Fruit fly (Drosophila melanogaster) whole organism, prepupa: ENCODE measurements around the gene CG5001.

Experiments
- Blimp-1 ChIP-seq: fragments of 200-800 bp; sonication (Bioruptor generic); optimal IDR thresholded peaks from 3 replicates; lab custom pipeline; 2017; ENCODE audit warnings: missing biosample characterization, missing genetic modification characterization, mild to moderate bottlenecking, moderate library complexity, missing genetic modification reagents
- CG10669 ChIP-seq: fragments of 200-800 bp; sonication (Bioruptor generic); optimal IDR thresholded peaks from 3 replicates; lab custom pipeline; 2018; ENCODE audit warnings: missing biosample characterization, mild to moderate bottlenecking, missing genetic modification characterization, moderate library complexity
- CG15336 ChIP-seq: fragments of 200-800 bp; sonication (Bioruptor generic); IDR thresholded peaks from 2 replicates; pipeline ENCODE4 v1.3.6; 2022; ENCODE audit warnings: missing biosample characterization, missing genetic modification characterization
- CG1621 ChIP-seq: fragments of 200-800 bp; sonication (Bioruptor generic); optimal IDR thresholded peaks from 3 replicates; lab custom pipeline; 2018; ENCODE audit warnings: missing biosample characterization, mild to moderate bottlenecking, missing genetic modification characterization
- CG3032 ChIP-seq: fragments of 200-800 bp; optimal IDR thresholded peaks from 2 replicates; lab custom pipeline; 2019; ENCODE audit warnings: missing biosample characterization, mild to moderate bottlenecking, missing genetic modification characterization, moderate library complexity
- CG32006 ChIP-seq: fragments of 200-800 bp; sonication (Bioruptor generic); optimal IDR thresholded peaks from 3 replicates; lab custom pipeline; 2017; ENCODE audit warnings: missing biosample characterization, mild to moderate bottlenecking, missing genetic modification characterization
- CG34406 ChIP-seq: fragments of 200-800 bp; sonication (Bioruptor generic); optimal IDR thresholded peaks from 3 replicates; lab custom pipeline; 2016; ENCODE audit warnings: missing biosample characterization, missing genetic modification characterization
- CG3919 ChIP-seq: fragments of 200-800 bp; sonication (Bioruptor generic); optimal IDR thresholded peaks from 3 replicates; lab custom pipeline; 2016; ENCODE audit warnings: missing biosample characterization, missing genetic modification characterization
- CG4318 ChIP-seq: fragments of 200-800 bp; sonication (Bioruptor generic); optimal IDR thresholded peaks from 3 replicates; lab custom pipeline; 2017; ENCODE audit warnings: missing biosample characterization, mild to moderate bottlenecking, missing genetic modification characterization
- CG6163 ChIP-seq: fragments of 200-800 bp; sonication (Bioruptor generic); IDR thresholded peaks from 3 replicates; pipeline ENCODE4 v1.3.6; 2022; ENCODE audit warnings: missing biosample characterization, missing genetic modification characterization
- CG6276 ChIP-seq: fragments of 200-800 bp; sonication (Bioruptor generic); optimal IDR thresholded peaks from 2 replicates; lab custom pipeline; 2017; ENCODE audit warnings: missing biosample characterization, mild to moderate bottlenecking, missing genetic modification characterization
- CG6854 ChIP-seq: fragments of 200-800 bp; sonication (Bioruptor generic); optimal IDR thresholded peaks from 2 replicates; lab custom pipeline; 2017; ENCODE audit warnings: missing biosample characterization, mild to moderate bottlenecking, missing genetic modification characterization
- CG8119 ChIP-seq: fragments of 200-800 bp; sonication (Bioruptor generic); IDR thresholded peaks from 3 replicates; pipeline ENCODE4 v1.3.6; 2022; ENCODE audit warnings: missing biosample characterization, missing genetic modification characterization
- CG8319 ChIP-seq: fragments of 200-800 bp; sonication (Bioruptor generic); optimal IDR thresholded peaks from 3 replicates; lab custom pipeline; 2016; ENCODE audit warnings: missing biosample characterization, missing genetic modification characterization
- CG8632 ChIP-seq: fragments of 200-800 bp; sonication (Bioruptor generic); optimal IDR thresholded peaks from 3 replicates; lab custom pipeline; 2016; ENCODE audit warnings: missing biosample characterization, missing genetic modification characterization
- Eip75B ChIP-seq: fragments of 200-800 bp; sonication (Bioruptor generic); optimal IDR thresholded peaks from 3 replicates; lab custom pipeline; 2016; ENCODE audit warnings: missing biosample characterization, missing genetic modification characterization
- Eip78C ChIP-seq: fragments of 200-800 bp; sonication (Bioruptor generic); peaks from one replicate; lab custom pipeline; 2016; ENCODE audit warnings: missing biosample characterization, missing genetic modification characterization
- Ets21C ChIP-seq: fragments of 200-800 bp; sonication (Bioruptor generic); optimal IDR thresholded peaks from 3 replicates; lab custom pipeline; 2016; ENCODE audit warnings: missing biosample characterization, missing genetic modification characterization
- Gug ChIP-seq: fragments of 200-800 bp; sonication (Bioruptor generic); IDR thresholded peaks from 2 replicates; pipeline ENCODE4 v1.3.6; 2022; ENCODE audit warnings: missing biosample characterization, missing genetic modification characterization
- Hr38 ChIP-seq: sonication (Bioruptor generic); optimal IDR thresholded peaks from 2 replicates; lab custom pipeline; 2016; ENCODE audit warnings: missing biosample characterization, missing genetic modification characterization
- Hr39 ChIP-seq: fragments of 200-800 bp; sonication (Bioruptor generic); optimal IDR thresholded peaks from 2 replicates; lab custom pipeline; 2016; ENCODE audit warnings: missing biosample characterization, missing genetic modification characterization
- Hr4 ChIP-seq: fragments of 200-800 bp; sonication (Bioruptor generic); optimal IDR thresholded peaks from 3 replicates; lab custom pipeline; 2016; ENCODE audit warnings: missing biosample characterization, missing genetic modification characterization
- Lpt ChIP-seq: fragments of 200-800 bp; sonication (Bioruptor generic); optimal IDR thresholded peaks from 3 replicates; lab custom pipeline; 2016; ENCODE audit warnings: missing biosample characterization, missing genetic modification characterization
- Met ChIP-seq: fragments of 200-800 bp; sonication (Bioruptor generic); optimal IDR thresholded peaks from 3 replicates; lab custom pipeline; 2016; ENCODE audit warnings: missing biosample characterization, missing genetic modification characterization
- cyc ChIP-seq: fragments of 200-800 bp; sonication (Bioruptor generic); optimal IDR thresholded peaks from 3 replicates; lab custom pipeline; 2016; ENCODE audit warnings: missing biosample characterization, missing genetic modification characterization
- dac ChIP-seq: fragments of 200-800 bp; sonication (Bioruptor generic); optimal IDR thresholded peaks from 2 replicates; lab custom pipeline; 2017; ENCODE audit warnings: missing biosample characterization, mild to moderate bottlenecking, missing genetic modification characterization
- dsx ChIP-seq: fragments of 200-800 bp; optimal IDR thresholded peaks from 3 replicates; lab custom pipeline; 2019; ENCODE audit warnings: missing biosample characterization, mild to moderate bottlenecking, missing genetic modification characterization, moderate library complexity; ENCODE audit not compliant: poor library complexity, severe bottlenecking
- esn ChIP-seq: fragments of 200-800 bp; sonication (Bioruptor generic); optimal IDR thresholded peaks from 2 replicates; lab custom pipeline; 2016; ENCODE audit warnings: missing biosample characterization, mild to moderate bottlenecking, missing genetic modification characterization, moderate library complexity
- fd85E ChIP-seq: fragments of 200-800 bp; sonication (Bioruptor generic); optimal IDR thresholded peaks from 3 replicates; lab custom pipeline; 2016; ENCODE audit warnings: missing biosample characterization, missing genetic modification characterization
- net ChIP-seq: fragments of 200-800 bp; sonication (Bioruptor generic); optimal IDR thresholded peaks from 3 replicates; lab custom pipeline; 2016; ENCODE audit warnings: missing biosample characterization, missing genetic modification characterization
- salr ChIP-seq, 2 experiments: fragments of 200-800 bp; sonication (Bioruptor generic); optimal IDR thresholded peaks; 3 replicates each; lab custom pipeline; 2016 to 2018; ENCODE audit warnings: missing biosample characterization in 2 of 2, missing genetic modification characterization in 2 of 2, mild to moderate bottlenecking in 1 of 2
- ss ChIP-seq, 2 experiments: fragments of 200-800 bp; sonication (Bioruptor generic); optimal IDR thresholded peaks; 2 replicates in 1 of 2; 3 replicates in 1 of 2; lab custom pipeline; 2017 to 2018; ENCODE audit warnings: mild to moderate bottlenecking in 2 of 2, missing biosample characterization in 2 of 2, missing genetic modification characterization in 2 of 2, moderate library complexity in 1 of 2
- svp ChIP-seq: fragments of 200-800 bp; sonication (Bioruptor generic); peaks from one replicate; lab custom pipeline; 2016; ENCODE audit warnings: missing biosample characterization, missing genetic modification characterization
- topi ChIP-seq: fragments of 200-800 bp; sonication (Bioruptor generic); optimal IDR thresholded peaks from 3 replicates; lab custom pipeline; 2016; ENCODE audit warnings: missing biosample characterization, missing genetic modification characterization
- vri ChIP-seq: fragments of 200-800 bp; sonication (Bioruptor generic); optimal IDR thresholded peaks from 3 replicates; lab custom pipeline; 2016; ENCODE audit warnings: missing biosample characterization, mild to moderate bottlenecking, missing genetic modification characterization

CG5001 gene

DNA sequence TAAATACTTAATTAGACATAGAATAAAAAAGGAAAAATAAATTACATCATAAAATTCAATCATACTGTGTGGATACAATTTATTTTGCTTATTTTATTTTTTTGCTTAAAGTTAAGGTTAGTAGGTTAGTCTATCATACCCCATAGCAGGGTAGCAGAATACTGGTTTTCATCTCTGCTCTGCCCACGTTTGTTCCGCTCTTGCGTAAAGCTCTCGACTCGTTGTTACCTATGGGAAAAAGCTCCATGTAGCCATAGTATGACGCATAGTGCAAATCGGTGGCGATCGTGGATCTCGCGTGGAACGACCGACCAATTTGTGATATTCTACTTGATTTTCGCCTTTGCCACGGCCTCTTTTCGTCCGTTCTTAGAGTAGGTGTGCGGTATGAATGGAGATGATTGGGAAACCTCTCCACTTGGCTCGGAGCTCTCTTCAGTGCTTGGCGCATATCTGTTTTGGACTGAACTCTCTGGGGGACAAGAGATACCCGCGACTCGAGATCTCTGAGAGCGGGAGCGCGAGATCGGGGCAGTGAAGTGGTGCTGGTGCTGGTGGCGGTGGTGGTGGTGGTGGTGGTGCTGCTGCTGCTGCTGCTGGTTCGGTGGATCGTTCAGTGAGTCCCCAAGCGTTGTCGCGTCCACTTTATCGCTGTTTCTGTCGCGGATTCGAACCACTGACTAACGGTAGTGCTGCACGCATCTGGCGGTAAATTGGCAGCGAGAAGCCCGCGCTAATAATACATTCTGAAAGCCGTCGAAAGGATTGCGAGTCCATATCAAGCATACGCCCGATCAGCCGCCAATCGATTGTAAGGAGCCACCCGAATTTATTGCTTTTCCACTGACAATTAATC is at the start of gene CG5001 (continued):
- TF ChIP-seq CG1621 (tag; lab: Kevin White, UChicago): peak; percentile 44
- peak; percentile 88 for TF ChIP-seq CG8119 (GFP tag; lab: Robert Waterston, UW)
- peak; percentile 84 for TF ChIP-seq CG3032
- no peak for TF ChIP-seq Blimp-1 (GFP tag; lab: Kevin White, UChicago)
- no peak for TF ChIP-seq vri (GFP tag; lab: Kevin White, UChicago)
- no peak for TF ChIP-seq Ets21C
- peak; percentile 83 for TF ChIP-seq CG3919 (GFP tag; lab: Kevin White, UChicago)
- peak; percentile 22 for TF ChIP-seq dac
- TF ChIP-seq CG8319: peak; percentile 49
- TF ChIP-seq, all 60 proteins: peak for 35

DNA sequence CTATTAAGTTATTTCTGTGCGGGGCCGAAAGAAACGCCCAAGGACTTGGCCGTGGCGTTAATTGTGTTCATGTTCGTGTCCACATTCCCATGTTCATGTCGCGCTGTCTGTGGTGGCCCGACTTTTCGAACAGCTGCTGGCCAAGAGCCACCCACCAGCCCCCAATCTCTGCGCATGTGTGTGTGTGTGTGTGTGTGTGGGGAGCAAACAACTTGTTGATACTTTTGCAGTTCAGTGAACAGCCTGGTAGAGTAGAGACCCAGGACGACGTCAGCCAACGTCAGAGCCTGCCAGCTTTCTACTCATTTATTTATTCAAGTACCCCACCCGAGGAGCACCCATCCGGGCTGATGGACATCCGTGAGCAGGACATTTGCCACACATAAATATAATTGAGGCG is 48.6 kb upstream of the CG5001 start:
- TF ChIP-seq dsx (GFP tag; lab: Kevin White, UChicago): no peak
- TF ChIP-seq Lpt (GFP tag; lab: Kevin White, UChicago): no peak

DNA sequence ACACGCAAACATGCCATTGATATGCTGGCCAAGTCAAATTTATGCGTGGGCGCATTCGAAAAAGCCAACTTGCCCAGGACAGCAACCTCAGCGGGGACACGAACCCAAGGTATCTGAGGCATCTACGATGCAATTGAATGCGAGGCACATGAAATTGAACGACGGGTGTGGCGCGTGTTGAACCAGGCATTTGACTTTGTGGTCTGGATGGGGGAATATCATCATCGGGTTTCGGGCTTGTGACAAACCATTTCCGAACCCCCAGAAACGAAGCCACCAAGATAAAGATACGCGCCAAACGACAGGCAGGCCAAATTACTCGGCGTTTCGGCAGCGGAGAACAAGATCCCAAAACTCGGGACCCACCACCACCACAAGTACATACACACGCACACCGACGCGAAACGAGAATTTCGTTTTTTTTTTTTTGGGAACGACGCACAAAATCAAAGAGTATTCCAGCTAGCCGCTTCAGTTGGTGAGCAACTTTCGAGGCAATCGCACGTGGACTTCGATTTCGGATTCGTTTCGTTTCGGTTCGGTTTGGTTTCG is 42.8 kb upstream of the CG5001 start, which contains the start of gene MFS3:
Gene MFS3 (plus strand): TSS at position 472 of the 552 bp plus-strand sequence.
- no peak for TF ChIP-seq CG4318 (GFP tag; lab: Kevin White, UChicago)
- TF ChIP-seq Ets21C: no peak
- TF ChIP-seq Eip78C (GFP tag; lab: Kevin White, UChicago): peak; percentile 62
- no peak for TF ChIP-seq CG8119 (GFP tag; lab: Robert Waterston, UW)
- no peak for TF ChIP-seq Hr39 (GFP tag; lab: Kevin White, UChicago)
- no peak for TF ChIP-seq salr (GFP tag; optimal IDR thresholded peaks at IDR 0.05; lab: Kevin White, UChicago)
- TF ChIP-seq CG34406: no peak
- TF ChIP-seq cyc (GFP tag; lab: Kevin White, UChicago): no peak
- no peak for TF ChIP-seq Gug (GFP tag; lab: Robert Waterston, UW)
- TF ChIP-seq fd85E (GFP tag; lab: Kevin White, UChicago): peak; percentile 34
- TF ChIP-seq Eip75B (GFP tag; lab: Kevin White, UChicago): peak; percentile 54
- TF ChIP-seq topi: no peak
- peak; percentile 89 for TF ChIP-seq CG6276 (GFP tag; lab: Kevin White, UChicago)
- TF ChIP-seq vri (GFP tag; lab: Kevin White, UChicago): peak; percentile 48
- 0 out of 2 replicates have a peak, but pooled peaks have one; percentile 17 for TF ChIP-seq CG15336 (GFP tag; lab: Robert Waterston, UW)
- peak; percentile 58 for TF ChIP-seq CG6854 (GFP tag; lab: Kevin White, UChicago)
- TF ChIP-seq CG6163 (GFP tag; lab: Robert Waterston, UW): peak; percentile 23; the same call in 1 of the 3 replicates
- TF ChIP-seq ss (GFP tag; optimal IDR thresholded peaks at IDR 0.05; lab: Kevin White, UChicago): peak; percentile 2 to 52
- peak; percentile 19 for TF ChIP-seq CG3919 (GFP tag; lab: Kevin White, UChicago)
- peak; percentile 68 for TF ChIP-seq svp
- peak; percentile 39 for TF ChIP-seq esn
- peak; percentile 28 for TF ChIP-seq Met (GFP tag; lab: Kevin White, UChicago)
- TF ChIP-seq net: peak; percentile 19

DNA sequence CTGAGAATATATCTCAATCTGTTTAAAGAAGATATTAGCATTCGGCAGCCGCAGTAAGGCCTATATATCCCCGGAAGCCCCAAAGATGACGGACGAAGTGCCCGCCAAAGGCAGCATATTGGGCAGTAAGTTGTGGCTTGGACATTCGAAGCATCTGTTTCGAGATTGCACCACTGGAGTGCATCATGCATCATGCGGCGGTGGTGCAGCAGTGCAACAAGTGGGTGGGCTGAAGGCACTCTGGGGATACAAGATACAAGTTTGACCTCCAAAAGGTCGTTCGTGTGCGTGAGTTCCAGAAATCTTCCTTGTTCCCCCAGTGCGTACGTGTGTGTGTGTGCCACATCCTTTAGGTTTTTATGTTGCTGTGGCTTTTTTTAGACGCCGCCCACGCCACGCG is 42.3 kb upstream of the CG5001 start:
- TF ChIP-seq CG8632: no peak
- TF ChIP-seq dsx (GFP tag; lab: Kevin White, UChicago): no peak
- no peak for TF ChIP-seq Hr4
- TF ChIP-seq Lpt (GFP tag; lab: Kevin White, UChicago): no peak
- TF ChIP-seq CG10669 (GFP tag; lab: Kevin White, UChicago): no peak
- no peak for TF ChIP-seq Hr38 (GFP tag; lab: Kevin White, UChicago)
- no peak for TF ChIP-seq Ets21C
- TF ChIP-seq CG32006 (GFP tag; lab: Kevin White, UChicago): no peak
- no peak for TF ChIP-seq vri (GFP tag; lab: Kevin White, UChicago)
- TF ChIP-seq, all 60 proteins: peak for 0
